Worm (Caenorhabditis elegans) whole organism, early embryonic: ENCODE measurements around the gene srh-28.

Experiments
- ceh-13 ChIP-seq: fragments of 200-800 bp; sonication (Bioruptor generic); optimal IDR thresholded peaks from 2 replicates; lab custom pipeline; 2018; ENCODE audit warnings: mild to moderate bottlenecking, missing genetic modification characterization, missing compliant biosample characterization
- sea-1 ChIP-seq: fragments of 200-800 bp; sonication (Bioruptor generic); conservative IDR thresholded peaks from 2 replicates; pipeline ENCODE4 v1.3.6; 2022; ENCODE audit warnings: missing genetic modification characterization, missing compliant biosample characterization
- tra-4 ChIP-seq: sonication (generic microtip); optimal IDR thresholded peaks from 2 replicates; lab custom pipeline; 2017; ENCODE audit warnings: missing genetic modification characterization, missing compliant biosample characterization

- TF ChIP-seq tra-4 (tag; lab: Kevin White, UChicago), result no peak
- no peak for TF ChIP-seq ceh-13 (GFP tag; lab: Kevin White, UChicago)
- TF ChIP-seq sea-1 (GFP tag; lab: Robert Waterston, UW), result no peak
Observed at ce11 chrV:6753257-6753656, 22.4 kb downstream of the srh-28 start.
